Fruit fly (Drosophila melanogaster) whole organism, pupa: ENCODE measurements around the gene CG16904.

Experiments
- CG8159 ChIP-seq: fragments of 200-800 bp; sonication (Bioruptor generic); optimal IDR thresholded peaks from 3 replicates; lab custom pipeline; 2018; ENCODE audit warnings: missing biosample characterization, mild to moderate bottlenecking, missing genetic modification characterization, moderate library complexity
- Ets98B ChIP-seq: fragments of 200-800 bp; sonication (Bioruptor generic); IDR thresholded peaks from 2 replicates; pipeline ENCODE4 v1.3.6; 2022; ENCODE audit warnings: missing biosample characterization, missing genetic modification characterization
- Snoo ChIP-seq: fragments of 200-800 bp; sonication (Bioruptor generic); optimal IDR thresholded peaks from 3 replicates; lab custom pipeline; 2017; ENCODE audit warnings: missing biosample characterization, mild to moderate bottlenecking, missing genetic modification characterization, inconsistent platforms
- rn ChIP-seq: fragments of 200-800 bp; sonication (Bioruptor generic); IDR thresholded peaks from 2 replicates; pipeline ENCODE4 v1.3.6; 2022; ENCODE audit warnings: missing biosample characterization, missing genetic modification characterization

dm6 chr3R:9768884-9769283, 47.9 kb downstream of the CG16904 start, which contains the start of gene MED6:
- TF ChIP-seq CG8159 (tag; lab: Kevin White, UChicago) (no peak), rn (GFP tag; lab: Robert Waterston, UW) (no peak), Snoo (tag; lab: Kevin White, UChicago) (no peak), Ets98B (GFP tag; lab: Robert Waterston, UW) (no peak)
